Worm (Caenorhabditis elegans): ENCODE results near the gene ZK1098.6.

ZK1098.6 gene

ce11 chrIII:9487454-9487853, 39.5 kb upstream of the ZK1098.6 start:
- no peak for TF ChIP-seq ceh-45 (GFP tag; IDR thresholded peaks at IDR 0.05)
- TF ChIP-seq elt-2 (tag; optimal IDR thresholded peaks at IDR 0.05), result peak; percentile 6

ce11 chrIII:9488027-9488426, 38.9 kb upstream of the ZK1098.6 start:
- TF ChIP-seq unc-55 (GFP tag; optimal IDR thresholded peaks at IDR 0.05) (no peak), syd-9 (tag; optimal IDR thresholded peaks at IDR 0.05) (no peak), ceh-45 (GFP tag; IDR thresholded peaks at IDR 0.05) (no peak), ztf-16 (tag; optimal IDR thresholded peaks at IDR 0.05) (no peak), ceh-22 (tag; optimal IDR thresholded peaks at IDR 0.05) (no peak), ttx-3 (tag; optimal IDR thresholded peaks at IDR 0.05) (no peak), hlh-6 (tag; optimal IDR thresholded peaks at IDR 0.05) (no peak), che-1 (tag; optimal IDR thresholded peaks at IDR 0.05) (no peak), zip-5 (tag; optimal IDR thresholded peaks at IDR 0.05) (no peak), ceh-19 (GFP tag; optimal IDR thresholded peaks at IDR 0.05) (no peak), hlh-13 (GFP tag; optimal IDR thresholded peaks at IDR 0.05) (no peak), npax-4 (tag; optimal IDR thresholded peaks at IDR 0.05) (no peak), elt-2 (tag; optimal IDR thresholded peaks at IDR 0.05) (no peak), ama-1 (optimal IDR thresholded peaks at IDR 0.05) (no peak), ceh-18 (tag; optimal IDR thresholded peaks at IDR 0.05) (no peak), gmeb-2 (tag; optimal IDR thresholded peaks at IDR 0.05) (no peak)

DNA sequence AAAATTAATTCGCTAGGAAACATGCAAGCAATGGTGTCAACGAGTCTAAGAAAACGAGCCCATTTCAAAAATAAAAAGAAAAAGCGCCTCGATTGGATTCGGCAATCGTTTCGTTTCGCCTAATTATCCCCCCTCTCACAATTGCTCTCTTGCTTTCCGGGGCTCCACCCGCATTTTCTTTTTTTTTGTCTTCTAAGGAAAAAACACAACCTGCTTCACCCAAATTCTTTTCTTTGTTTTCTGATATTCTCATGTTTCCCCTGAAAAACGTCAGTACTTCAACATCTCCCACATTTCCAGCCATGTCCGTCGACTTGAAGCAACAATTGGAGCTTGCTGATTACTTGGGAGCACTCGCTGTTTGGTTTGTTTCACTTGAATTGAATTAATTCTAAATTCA, 38.5 kb upstream of the ZK1098.6 start, which contains the start of gene nlp-36:
Gene nlp-36 (plus strand): TSS at position 301 of the 400 bp plus-strand sequence.
- TF ChIP-seq tbx-7 (tag; optimal IDR thresholded peaks at IDR 0.05), result no peak
- no peak for TF ChIP-seq hlh-8 (tag; optimal IDR thresholded peaks at IDR 0.05)
- no peak for TF ChIP-seq Y22D7AL.16 (tag; optimal IDR thresholded peaks at IDR 0.05)
- TF ChIP-seq unc-55 (GFP tag; optimal IDR thresholded peaks at IDR 0.05), result no peak
- TF ChIP-seq mec-3 (tag; optimal IDR thresholded peaks at IDR 0.05; ENCODE audit: borderline replicate concordance), result no peak
- TF ChIP-seq ceh-2 (tag; optimal IDR thresholded peaks at IDR 0.05), result no peak
- TF ChIP-seq zip-5 (tag; optimal IDR thresholded peaks at IDR 0.05), result no peak
- TF ChIP-seq ceh-9 (tag; optimal IDR thresholded peaks at IDR 0.05), result no peak

- TF ChIP-seq hlh-15 (tag; optimal IDR thresholded peaks at IDR 0.05), result no peak
- no peak for TF ChIP-seq fax-1 (tag; optimal IDR thresholded peaks at IDR 0.05)
- TF ChIP-seq ceh-2 (tag; optimal IDR thresholded peaks at IDR 0.05), result no peak
- TF ChIP-seq F13H6.1 (tag; optimal IDR thresholded peaks at IDR 0.05), result no peak
- no peak for TF ChIP-seq ref-2 (tag; optimal IDR thresholded peaks at IDR 0.05)
- no peak for TF ChIP-seq ztf-16 (tag; optimal IDR thresholded peaks at IDR 0.05)
- no peak for TF ChIP-seq unc-86 (tag; optimal IDR thresholded peaks at IDR 0.05)
- no peak for TF ChIP-seq fkh-6 (tag; optimal IDR thresholded peaks at IDR 0.05)
- no peak for TF ChIP-seq ceh-14 (tag; optimal IDR thresholded peaks at IDR 0.05)
- TF ChIP-seq C08G9.2 (tag; optimal IDR thresholded peaks at IDR 0.05), result no peak
- no peak for TF ChIP-seq syd-9 (tag; optimal IDR thresholded peaks at IDR 0.05)
- TF ChIP-seq dve-1 (tag; optimal IDR thresholded peaks at IDR 0.05), result no peak
- no peak for TF ChIP-seq ceh-18 (tag; optimal IDR thresholded peaks at IDR 0.05)
- TF ChIP-seq pag-3 (tag; optimal IDR thresholded peaks at IDR 0.05; ENCODE audit: borderline replicate concordance), result no peak
- TF ChIP-seq sox-2 (GFP tag; IDR thresholded peaks at IDR 0.05), result no peak
- TF ChIP-seq odd-2 (tag; optimal IDR thresholded peaks at IDR 0.05), result no peak
These were observed 37.2 kb upstream of the ZK1098.6 start for ce11 chrIII:9489798-9490197.

DNA sequence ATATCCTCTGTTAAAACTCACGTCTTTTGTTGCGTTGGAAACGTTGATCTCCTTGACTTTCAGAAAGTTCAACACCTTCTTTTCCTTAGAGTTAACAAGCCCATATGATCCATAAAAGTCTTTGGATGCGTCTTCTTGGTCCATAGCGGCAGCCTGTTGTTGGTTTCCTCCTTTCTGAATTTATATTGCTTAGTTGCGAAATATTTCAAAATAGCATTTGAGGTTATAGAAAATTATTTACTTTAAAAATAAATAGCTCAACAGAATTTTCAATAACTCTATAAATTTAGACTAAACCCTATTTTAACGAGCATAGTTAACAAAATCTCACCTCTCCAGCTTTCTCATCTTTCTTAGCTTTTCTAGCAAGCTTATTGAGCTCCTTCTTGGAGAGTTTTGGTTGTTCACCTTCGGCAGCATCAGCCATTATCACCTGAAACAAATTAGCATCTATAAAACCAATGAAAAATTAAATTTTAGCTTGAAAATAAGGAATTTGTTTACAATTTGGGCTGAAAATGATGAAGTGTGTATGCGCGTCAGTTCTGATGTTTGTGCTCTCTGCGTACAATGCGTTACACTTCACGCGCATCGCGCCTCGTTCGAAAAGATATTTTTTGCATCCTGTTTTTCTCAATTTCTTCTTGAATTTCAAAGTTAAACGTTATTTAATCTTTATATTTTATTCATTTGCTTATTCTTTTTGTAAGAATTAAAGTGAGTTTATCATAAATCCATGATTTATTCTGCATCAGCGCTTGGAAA, 36.0 kb upstream of the ZK1098.6 start, which contains the start of the genes dars-1 and ctr-9:
Gene dars-1 (minus strand): TSS at position 433 of the 765 bp plus-strand sequence.
Gene ctr-9 (plus strand): TSS at position 614 of the 765 bp plus-strand sequence.
- TF ChIP-seq lin-11 (tag; optimal IDR thresholded peaks at IDR 0.05) (no peak), ceh-34 (tag; optimal IDR thresholded peaks at IDR 0.05) (no peak), syd-9 (tag; optimal IDR thresholded peaks at IDR 0.05) (no peak), mec-3 (tag; optimal IDR thresholded peaks at IDR 0.05; ENCODE audit: borderline replicate concordance) (no peak), lim-6 (tag; optimal IDR thresholded peaks at IDR 0.05) (no peak), hlh-6 (tag; optimal IDR thresholded peaks at IDR 0.05) (no peak), hlh-13 (GFP tag; optimal IDR thresholded peaks at IDR 0.05) (no peak), che-1 (tag; optimal IDR thresholded peaks at IDR 0.05) (no peak), elt-4 (tag; optimal IDR thresholded peaks at IDR 0.05) (no peak), npax-4 (tag; optimal IDR thresholded peaks at IDR 0.05) (no peak), tbx-7 (tag; optimal IDR thresholded peaks at IDR 0.05) (no peak), tbx-2 (tag; optimal IDR thresholded peaks at IDR 0.05) (no peak), ceh-22 (tag; optimal IDR thresholded peaks at IDR 0.05) (no peak)

All from whole organism, late embryonic.